Worm (Caenorhabditis elegans): ENCODE measurements around the gene nas-18.

nas-18 gene

ce11 chrV:11410902-11411561 lies 14.8 kb downstream of the nas-18 start, which contains the start of the genes K03B8.8 and grl-3:
TSS of gene K03B8.8 (minus strand) at chrV:11411002.
TSS of gene grl-3 (plus strand) at chrV:11411511.
- no peak for TF ChIP-seq rcor-1 (GFP tag; IDR thresholded peaks at IDR 0.05)
- no peak for TF ChIP-seq mxl-1 (tag; optimal IDR thresholded peaks at IDR 0.05)
- no peak for TF ChIP-seq lsl-1 (GFP tag; optimal IDR thresholded peaks at IDR 0.05)
- TF ChIP-seq B0035.1 (tag; optimal IDR thresholded peaks at IDR 0.05) = no peak
- no peak for TF ChIP-seq ama-1 (optimal IDR thresholded peaks at IDR 0.05)
- TF ChIP-seq ama-1 (GFP tag; optimal IDR thresholded peaks at IDR 0.05) = no peak
- no peak for TF ChIP-seq pha-4 (tag; optimal IDR thresholded peaks at IDR 0.05)
- no peak for TF ChIP-seq bed-1 (GFP tag; IDR thresholded peaks at IDR 0.05)
- TF ChIP-seq hlh-12 (tag; optimal IDR thresholded peaks at IDR 0.05) = no peak
- TF ChIP-seq madf-8 (GFP tag; conservative IDR thresholded peaks at IDR 0.05) = no peak
- TF ChIP-seq lin-26 (GFP tag; IDR thresholded peaks at IDR 0.05) = no peak
- TF ChIP-seq akir-1 (GFP tag; optimal IDR thresholded peaks at IDR 0.05) = no peak
- TF ChIP-seq B0019.2 (GFP tag; conservative IDR thresholded peaks at IDR 0.05) = no peak
- no peak for TF ChIP-seq athp-1 (tag; optimal IDR thresholded peaks at IDR 0.05)
- no peak for TF ChIP-seq ets-4 (GFP tag; optimal IDR thresholded peaks at IDR 0.05)
- no peak for TF ChIP-seq pbrm-1 (GFP tag; IDR thresholded peaks at IDR 0.05)

ce11 chrV:11412125-11412524 lies 15.9 kb downstream of the nas-18 start:
- peak; percentile 32 for TF ChIP-seq chd-7 (tag; optimal IDR thresholded peaks at IDR 0.05)
- TF ChIP-seq madf-8 (GFP tag; conservative IDR thresholded peaks at IDR 0.05) = no peak
- TF ChIP-seq ekl-4 (GFP tag; IDR thresholded peaks at IDR 0.05) = no peak
- no peak for TF ChIP-seq ccch-3 (GFP tag; optimal IDR thresholded peaks at IDR 0.05)
- no peak for TF ChIP-seq F57A8.1 (GFP tag; optimal IDR thresholded peaks at IDR 0.05)
- TF ChIP-seq ets-4 (GFP tag; optimal IDR thresholded peaks at IDR 0.05) = no peak
- TF ChIP-seq B0019.2 (GFP tag; conservative IDR thresholded peaks at IDR 0.05) = no peak
- peak; percentile 62 for TF ChIP-seq ztf-18 (tag; optimal IDR thresholded peaks at IDR 0.05)
- TF ChIP-seq him-1 (tag; optimal IDR thresholded peaks at IDR 0.05) = peak; percentile 83
- TF ChIP-seq mes-4 (tag; optimal IDR thresholded peaks at IDR 0.05) = no peak
- no peak for TF ChIP-seq hmg-20 (GFP tag; IDR thresholded peaks at IDR 0.05)
- no peak for TF ChIP-seq F55B11.4 (tag; optimal IDR thresholded peaks at IDR 0.05; ENCODE audit: borderline replicate concordance, insufficient read depth)
- TF ChIP-seq zfh-2 (GFP tag; conservative IDR thresholded peaks at IDR 0.05) = no peak
- 0 out of 2 replicates have a peak, but pooled peaks have one; percentile 47 for TF ChIP-seq ceh-100 (GFP tag; IDR thresholded peaks at IDR 0.05)
- TF ChIP-seq T07F8.4 (tag; optimal IDR thresholded peaks at IDR 0.05) = no peak
- TF ChIP-seq madf-3 (GFP tag; IDR thresholded peaks at IDR 0.05) = no peak
- no peak for TF ChIP-seq aptf-3 (GFP tag; IDR thresholded peaks at IDR 0.05)
- TF ChIP-seq bed-2 (GFP tag; IDR thresholded peaks at IDR 0.05) = no peak
- TF ChIP-seq nhr-80 (tag; optimal IDR thresholded peaks at IDR 0.05) = peak; percentile 60
- peak in 1 of 2 experiments; percentile 18 for TF ChIP-seq let-607 (tag; optimal IDR thresholded peaks at IDR 0.05)
- peak; percentile 62 for TF ChIP-seq lin-54 (GFP tag; optimal IDR thresholded peaks at IDR 0.05)
- TF ChIP-seq madf-10 (tag; optimal IDR thresholded peaks at IDR 0.05) = no peak
- no peak for TF ChIP-seq sdz-38 (tag; optimal IDR thresholded peaks at IDR 0.05)
- no peak for TF ChIP-seq T26A5.8 (tag; optimal IDR thresholded peaks at IDR 0.05)
- TF ChIP-seq K12H6.12 (tag; optimal IDR thresholded peaks at IDR 0.05) = peak; percentile 15
- TF ChIP-seq snpc-1.3 (tag; optimal IDR thresholded peaks at IDR 0.05; ENCODE audit: insufficient read depth) = no peak
- TF ChIP-seq Y67H2A.10 (GFP tag; conservative IDR thresholded peaks at IDR 0.05) = no peak
- TF ChIP-seq nhr-179 (tag; optimal IDR thresholded peaks at IDR 0.05) = no peak
- no peak for TF ChIP-seq F37B4.10 (GFP tag; IDR thresholded peaks at IDR 0.05)
- TF ChIP-seq madf-6 (GFP tag; IDR thresholded peaks at IDR 0.05) = no peak; the same call in 1 of the 2 replicates
- TF ChIP-seq snpc-3.4 (tag; optimal IDR thresholded peaks at IDR 0.05) = peak; percentile 47
- TF ChIP-seq rec-8 (tag; optimal IDR thresholded peaks at IDR 0.05) = peak in 1 of 2 experiments; percentile 63
- peak; percentile 32 for TF ChIP-seq lsl-1 (GFP tag; optimal IDR thresholded peaks at IDR 0.05)
- TF ChIP-seq Y53F4B.3 (GFP tag; IDR thresholded peaks at IDR 0.05) = no peak
- TF ChIP-seq F39B2.1 (GFP tag; IDR thresholded peaks at IDR 0.05) = no peak
